Worm (Caenorhabditis elegans) whole organism, L3 larva: ENCODE data around the gene let-19.

Experiments
- hmg-11 ChIP-seq: sonication (generic microtip); optimal IDR thresholded peaks from 2 replicates; lab custom pipeline; 2016; ENCODE audit warnings: missing genetic modification characterization, missing compliant biosample characterization
- lin-39 ChIP-seq: fragments of 150-350 bp; optimal IDR thresholded peaks from 2 replicates; lab custom pipeline; 2018; ENCODE audit warnings: missing biosample characterization, missing genetic modification reagents, missing genetic modification characterization
- nhr-28 ChIP-seq: fragments of 150-350 bp; optimal IDR thresholded peaks from 2 replicates; lab custom pipeline; 2014; ENCODE audit warnings: missing biosample characterization, missing genetic modification characterization
- nhr-76 ChIP-seq: fragments of 150-350 bp; sonication (generic microtip); optimal IDR thresholded peaks from 5 replicates; lab custom pipeline; 2014; ENCODE audit warnings: missing biosample characterization, missing genetic modification characterization
- nhr-77 ChIP-seq: fragments of 150-350 bp; optimal IDR thresholded peaks from 2 replicates; lab custom pipeline; 2014; ENCODE audit warnings: missing biosample characterization, missing genetic modification characterization
- skn-1 ChIP-seq: fragments of 150-350 bp; optimal IDR thresholded peaks from 2 replicates; lab custom pipeline; 2014; ENCODE audit warnings: missing biosample characterization, missing genetic modification characterization
- snpc-4 ChIP-seq: fragments of 150-350 bp; optimal IDR thresholded peaks from 2 replicates; lab custom pipeline; 2014; ENCODE audit warnings: missing biosample characterization, missing genetic modification characterization
- tbx-2 ChIP-seq: sonication (generic microtip); optimal IDR thresholded peaks from 2 replicates; lab custom pipeline; 2016; ENCODE audit warnings: mild to moderate bottlenecking, missing genetic modification characterization, missing compliant biosample characterization
- zag-1 ChIP-seq: fragments of 150-350 bp; optimal IDR thresholded peaks from 2 replicates; lab custom pipeline; 2014; ENCODE audit warnings: missing biosample characterization, missing genetic modification characterization

DNA sequence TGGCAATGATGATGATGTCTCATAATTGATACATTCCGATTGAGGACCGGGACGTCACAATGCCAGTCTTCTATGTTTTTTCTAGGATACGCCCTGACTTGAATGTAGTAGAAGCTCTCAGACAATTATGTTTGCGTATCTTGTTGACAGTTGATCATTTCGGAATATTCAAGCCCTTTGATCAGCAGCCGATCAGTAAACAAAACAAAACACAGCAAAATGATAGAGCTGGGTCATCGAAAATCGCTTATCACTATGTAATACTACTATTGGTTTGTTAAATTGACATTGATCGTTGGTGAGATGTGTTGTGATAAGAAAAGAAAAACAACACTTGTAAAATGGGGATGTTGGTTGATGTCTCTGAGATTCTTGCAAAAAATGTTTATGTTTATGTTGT lies 32.5 kb upstream of the let-19 start:
- TF ChIP-seq nhr-77 (no peak), nhr-76 (tag; lab: Kevin White, UChicago) (no peak), zag-1 (no peak), snpc-4 (tag; lab: Kevin White, UChicago) (no peak), skn-1 (no peak), tbx-2 (tag; lab: Kevin White, UChicago) (no peak), nhr-28 (tag; lab: Kevin White, UChicago) (no peak), hmg-11 (tag; lab: Kevin White, UChicago) (no peak), lin-39 (tag; lab: Kevin White, UChicago) (no peak)
